Worm (Caenorhabditis elegans): ENCODE data around the gene fbf-1.

The fbf-1 gene

ce11 chrII:6099500-6099899 is 18.9 kb upstream of the fbf-1 start, which contains the start of gene rgs-3:
rgs-3 (plus strand) TSS chrII:6099800.
- TF ChIP-seq him-1 (tag; optimal IDR thresholded peaks at IDR 0.05) (no peak), W03F9.2 (tag; optimal IDR thresholded peaks at IDR 0.05) (no peak)

- no peak for TF ChIP-seq dao-5 (tag; optimal IDR thresholded peaks at IDR 0.05)
- no peak for TF ChIP-seq W03F9.2 (tag; optimal IDR thresholded peaks at IDR 0.05)
- TF ChIP-seq him-1 (tag; optimal IDR thresholded peaks at IDR 0.05) = no peak
These were observed 16.8 kb upstream of the fbf-1 start, which contains the start of the genes tpp-2 and rbbp-5 for ce11 chrII:6097441-6097840. tpp-2 (minus strand) TSS chrII:6097597. rbbp-5 (plus strand) TSS chrII:6097830.

- no peak for TF ChIP-seq W03F9.2 (tag; optimal IDR thresholded peaks at IDR 0.05)
These were observed 10.7 kb upstream of the fbf-1 start, which contains the start of the genes fbf-2 and nspg-3 for ce11 chrII:6091380-6091779. fbf-2 (minus strand) TSS chrII:6091480. nspg-3 (plus strand) TSS chrII:6091767.

DNA sequence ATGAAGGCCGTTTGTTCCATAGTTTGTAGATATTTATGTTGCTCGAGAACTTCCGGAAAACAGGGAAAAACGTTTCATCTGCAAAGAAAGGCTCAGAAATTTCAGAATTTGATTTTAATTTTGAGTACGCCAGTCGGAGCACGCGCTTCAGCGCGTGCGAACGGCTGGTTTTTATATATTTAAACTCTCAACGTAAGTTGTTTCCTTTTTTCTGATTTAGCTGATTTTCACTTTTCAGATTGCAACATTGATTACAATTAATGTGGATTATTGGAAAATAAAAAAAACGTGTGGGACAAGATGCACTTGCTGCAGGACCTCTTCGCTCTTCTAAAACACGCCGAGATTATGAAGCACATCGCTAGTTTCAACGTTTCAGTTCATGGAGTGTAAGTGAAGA is 2.0 kb upstream of the fbf-1 start, which contains the start of gene F21H12.3:
F21H12.3 (plus strand) TSS at position 301 of the 400 bp plus-strand sequence.
- no peak for TF ChIP-seq dao-5 (tag; optimal IDR thresholded peaks at IDR 0.05)
- no peak for TF ChIP-seq him-1 (tag; optimal IDR thresholded peaks at IDR 0.05)
- no peak for TF ChIP-seq W03F9.2 (tag; optimal IDR thresholded peaks at IDR 0.05)

- TF ChIP-seq W03F9.2 (tag; optimal IDR thresholded peaks at IDR 0.05) (no peak), dao-5 (tag; optimal IDR thresholded peaks at IDR 0.05) (no peak), him-1 (tag; optimal IDR thresholded peaks at IDR 0.05) (no peak)
These were observed 3.0 kb downstream of the fbf-1 start, which contains the start of gene H12I13.6 for ce11 chrII:6077604-6078003. H12I13.6 (plus strand) TSS chrII:6077904.

- TF ChIP-seq dao-5 (tag; optimal IDR thresholded peaks at IDR 0.05) = no peak
These were observed 13.6 kb downstream of the fbf-1 start, which contains the start of gene H12I13.1 for ce11 chrII:6067066-6067465. H12I13.1 (minus strand) TSS chrII:6067166.

DNA sequence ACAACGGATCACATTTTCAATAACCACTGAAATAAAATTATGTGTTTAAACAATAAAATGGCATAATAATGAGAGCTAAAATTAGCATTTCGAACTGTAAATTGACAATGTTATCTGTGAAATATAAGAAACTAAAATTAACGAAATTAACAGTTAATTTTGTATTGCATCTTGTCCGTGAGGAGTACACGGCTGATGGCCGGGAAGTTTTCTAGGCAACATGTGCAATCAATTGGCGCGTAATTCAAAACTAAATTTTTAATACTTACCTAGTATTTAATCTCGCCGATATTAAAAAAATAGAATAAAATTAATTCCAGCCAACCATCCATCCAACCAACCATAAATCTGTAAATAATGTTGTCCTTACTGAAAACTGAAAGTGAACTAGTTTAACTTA is 19.1 kb downstream of the fbf-1 start:
- no peak for TF ChIP-seq dao-5 (tag; optimal IDR thresholded peaks at IDR 0.05)
- TF ChIP-seq W03F9.2 (tag; optimal IDR thresholded peaks at IDR 0.05) = peak; percentile 69
- TF ChIP-seq him-1 (tag; optimal IDR thresholded peaks at IDR 0.05) = peak; percentile 40

- TF ChIP-seq W03F9.2 (tag; optimal IDR thresholded peaks at IDR 0.05) (no peak), dao-5 (tag; optimal IDR thresholded peaks at IDR 0.05) (no peak), him-1 (tag; optimal IDR thresholded peaks at IDR 0.05) (no peak)
These were observed 24.7 kb downstream of the fbf-1 start, which contains the start of gene R12C12.7 for ce11 chrII:6055927-6056326. R12C12.7 (minus strand) TSS chrII:6055985.

ce11 chrII:6050120-6050519 is 30.5 kb downstream of the fbf-1 start, which contains the start of gene gldc-1:
gldc-1 (plus strand) TSS chrII:6050420.
- TF ChIP-seq W03F9.2 (tag; optimal IDR thresholded peaks at IDR 0.05) (no peak), dao-5 (tag; optimal IDR thresholded peaks at IDR 0.05) (no peak), him-1 (tag; optimal IDR thresholded peaks at IDR 0.05) (no peak)

DNA sequence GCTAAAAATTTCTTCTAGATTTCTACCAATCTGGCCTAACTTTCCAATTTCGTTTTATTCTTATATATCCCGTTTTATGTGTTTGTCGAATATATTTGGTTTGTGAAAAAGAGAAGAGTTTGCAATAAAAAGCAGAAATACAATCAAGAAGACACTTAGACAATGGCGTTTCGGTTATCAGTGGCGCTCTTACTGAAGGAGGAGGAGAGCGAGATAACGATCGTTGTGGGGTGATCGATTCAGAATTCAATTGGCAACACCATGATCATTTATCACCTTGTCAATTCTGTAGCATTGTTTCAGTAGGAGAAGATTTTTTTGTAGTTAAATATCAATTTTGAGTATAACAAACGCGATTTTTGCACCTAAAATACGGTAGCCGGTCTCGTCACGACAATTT is 31.1 kb downstream of the fbf-1 start:
- TF ChIP-seq dao-5 (tag; optimal IDR thresholded peaks at IDR 0.05) (no peak), W03F9.2 (tag; optimal IDR thresholded peaks at IDR 0.05) (no peak), him-1 (tag; optimal IDR thresholded peaks at IDR 0.05) (no peak)

DNA sequence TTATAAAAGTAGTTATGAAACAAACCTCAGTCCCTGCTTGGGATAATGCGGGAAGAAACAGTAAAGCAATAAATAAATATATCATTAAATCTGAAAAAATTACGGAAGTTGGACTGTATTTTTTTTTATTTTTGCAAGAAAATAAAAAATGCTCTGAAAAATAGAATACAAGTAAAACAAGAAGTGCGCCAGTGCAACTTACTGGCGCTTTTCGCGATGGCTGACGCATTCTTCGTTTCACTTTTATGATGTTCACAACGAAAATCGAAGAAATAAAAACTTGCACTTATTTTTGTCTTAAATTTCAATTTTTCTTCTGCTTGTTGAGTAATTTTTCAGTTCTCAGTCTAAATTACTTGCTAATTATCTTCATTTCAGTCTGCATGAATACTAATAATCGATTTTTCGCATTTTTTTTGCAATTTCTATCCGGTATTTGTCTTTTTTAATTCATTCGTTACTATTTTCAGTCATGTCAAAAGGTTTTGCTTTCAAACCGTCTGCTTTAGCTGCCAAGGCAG is 32.9 kb downstream of the fbf-1 start, which contains the start of the genes R12C12.6 and ran-5:
R12C12.6 (minus strand) TSS at position 229 of the 521 bp plus-strand sequence.
ran-5 (plus strand) TSS at position 471 of the 521 bp plus-strand sequence.
- TF ChIP-seq W03F9.2 (tag; optimal IDR thresholded peaks at IDR 0.05) = peak; percentile 88
- peak; percentile 36 for TF ChIP-seq him-1 (tag; optimal IDR thresholded peaks at IDR 0.05)
- no peak for TF ChIP-seq dao-5 (tag; optimal IDR thresholded peaks at IDR 0.05)

DNA sequence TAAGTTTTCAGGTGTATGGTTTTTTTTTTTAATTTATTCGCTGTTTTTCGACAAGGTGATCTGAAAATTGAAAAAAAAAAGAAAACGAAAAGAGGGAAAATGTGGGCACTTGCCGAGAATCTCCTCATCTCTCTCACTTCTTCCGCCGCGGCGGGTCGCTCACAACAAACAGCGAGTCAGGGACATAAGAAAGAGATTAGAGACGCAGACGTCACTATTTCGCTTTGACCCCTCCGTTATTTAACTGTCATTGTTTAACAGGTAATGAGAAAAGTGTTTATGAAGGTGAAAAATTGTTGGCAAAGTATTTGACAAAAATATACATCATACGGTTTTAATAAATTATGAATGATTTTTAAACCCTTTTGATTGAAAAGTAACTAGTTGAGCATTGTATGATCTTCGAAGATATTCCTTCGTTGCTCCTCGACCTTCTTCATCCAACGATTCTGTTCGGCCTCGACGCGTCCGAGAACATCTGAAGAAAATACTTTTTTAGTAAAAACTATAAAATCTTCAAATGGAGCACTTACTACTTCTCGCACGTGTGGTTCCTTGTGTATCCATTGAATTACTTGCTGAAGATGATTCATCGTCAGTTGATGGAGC is 34.5 kb downstream of the fbf-1 start:
- TF ChIP-seq him-1 (tag; optimal IDR thresholded peaks at IDR 0.05) (no peak), dao-5 (tag; optimal IDR thresholded peaks at IDR 0.05) (no peak)

- TF ChIP-seq dao-5 (tag; optimal IDR thresholded peaks at IDR 0.05) (no peak), him-1 (tag; optimal IDR thresholded peaks at IDR 0.05) (no peak), W03F9.2 (tag; optimal IDR thresholded peaks at IDR 0.05) (no peak)
These were observed 35.6 kb downstream of the fbf-1 start, which contains the start of gene R12C12.5 for ce11 chrII:6045048-6045447. R12C12.5 (minus strand) TSS chrII:6045148.

- TF ChIP-seq dao-5 (tag; optimal IDR thresholded peaks at IDR 0.05) (no peak), him-1 (tag; optimal IDR thresholded peaks at IDR 0.05) (no peak), W03F9.2 (tag; optimal IDR thresholded peaks at IDR 0.05) (no peak)
These were observed 37.5 kb downstream of the fbf-1 start, which contains the start of gene R12C12.10 for ce11 chrII:6043166-6043565. R12C12.10 (minus strand) TSS chrII:6043266.

Measured in whole organism, L4/young adult.